Worm (Caenorhabditis elegans) whole organism, L1 larva: ENCODE data around the gene F21C10.5.
A peak's percentile ranks its signal among the peaks of the same experiment; 100 is the strongest.

Source experiments
- F16B12.6 ChIP-seq: fragments of 150-350 bp; optimal IDR thresholded peaks from 2 replicates; lab custom pipeline; 2014; ENCODE audit warnings: missing biosample characterization, missing genetic modification characterization
- aly-2 ChIP-seq: fragments of 150-350 bp; optimal IDR thresholded peaks from 2 replicates; lab custom pipeline; 2014; ENCODE audit warnings: missing biosample characterization, missing genetic modification characterization
- blmp-1 ChIP-seq: fragments of 150-350 bp; optimal IDR thresholded peaks from 2 replicates; lab custom pipeline; 2014; ENCODE audit warnings: missing biosample characterization, missing genetic modification characterization
- ceh-82 ChIP-seq, 3 experiments: fragments of 150-350 bp in 1 of 3; sonication (generic microtip) in 2 of 3; optimal IDR thresholded peaks; 2 replicates each; lab custom pipeline; 2014 to 2017; ENCODE audit warnings: missing biosample characterization in 3 of 3, missing genetic modification characterization in 3 of 3
- ceh-88 ChIP-seq: fragments of 200-800 bp; sonication (Bioruptor generic); IDR thresholded peaks from 2 replicates; pipeline ENCODE4 v1.3.6; 2022; ENCODE audit warnings: missing genetic modification characterization, missing compliant biosample characterization
- ceh-90 ChIP-seq: sonication (generic microtip); optimal IDR thresholded peaks from 2 replicates; lab custom pipeline; 2016; ENCODE audit warnings: missing genetic modification characterization, missing compliant biosample characterization
- ces-1 ChIP-seq: fragments of 150-350 bp; optimal IDR thresholded peaks from 2 replicates; lab custom pipeline; 2014; ENCODE audit warnings: missing biosample characterization, missing genetic modification reagents, missing genetic modification characterization
- dpl-1 ChIP-seq, 3 experiments: fragments of 150-350 bp in 2 of 3; sonication (generic microtip) in 1 of 3; optimal IDR thresholded peaks; 2 replicates each; lab custom pipeline; 2014 to 2017; ENCODE audit warnings: missing biosample characterization in 3 of 3, missing genetic modification characterization in 3 of 3, missing genetic modification reagents in 3 of 3
- dsc-1 ChIP-seq: sonication (generic microtip); optimal IDR thresholded peaks from 2 replicates; lab custom pipeline; 2016; ENCODE audit warnings: mild to moderate bottlenecking, missing genetic modification characterization, missing compliant biosample characterization
- efl-1 ChIP-seq, 4 experiments: fragments of 150-350 bp; optimal IDR thresholded peaks in 3 of 4; peaks in 1 of 4; 1 replicate in 1 of 4; 2 replicates in 3 of 4; lab custom pipeline; 2014; ENCODE audit warnings: missing biosample characterization in 2 of 4, missing genetic modification characterization in 2 of 4, missing genetic modification reagents in 2 of 4
- egl-13 ChIP-seq: sonication (generic microtip); optimal IDR thresholded peaks from 2 replicates; lab custom pipeline; 2016; ENCODE audit warnings: missing genotype, missing genetic modification reagents, missing genetic modification characterization, missing compliant biosample characterization
- egl-27 ChIP-seq, 2 experiments: fragments of 150-350 bp in 1 of 2; sonication (generic microtip); optimal IDR thresholded peaks; 3 replicates each; lab custom pipeline; 2017 to 2018; ENCODE audit warnings: missing biosample characterization in 2 of 2, missing genetic modification characterization in 2 of 2, missing genetic modification reagents in 2 of 2
- elt-2 ChIP-seq: sonication (generic microtip); optimal IDR thresholded peaks from 2 replicates; lab custom pipeline; 2016; ENCODE audit warnings: missing genetic modification characterization, mild to moderate bottlenecking, inconsistent platforms, missing compliant biosample characterization, missing genetic modification reagents
- fkh-10 ChIP-seq: sonication (generic microtip); optimal IDR thresholded peaks from 2 replicates; lab custom pipeline; 2017; ENCODE audit warnings: missing biosample characterization, missing genetic modification reagents, missing genetic modification characterization
- fkh-8 ChIP-seq: sonication (generic microtip); optimal IDR thresholded peaks from 2 replicates; lab custom pipeline; 2016; ENCODE audit warnings: mild to moderate bottlenecking, missing genetic modification characterization, missing compliant biosample characterization
- fos-1 ChIP-seq: fragments of 150-350 bp; optimal IDR thresholded peaks from 2 replicates; lab custom pipeline; 2014; ENCODE audit warnings: missing biosample characterization, missing genetic modification characterization
- hlh-17 ChIP-seq: fragments of 200-800 bp; sonication (Bioruptor generic); optimal IDR thresholded peaks from 2 replicates; lab custom pipeline; 2018; ENCODE audit warnings: missing genetic modification characterization, mild to moderate bottlenecking, missing compliant biosample characterization, moderate library complexity, borderline replicate concordance
- hlh-4 ChIP-seq: sonication (generic microtip); optimal IDR thresholded peaks from 2 replicates; lab custom pipeline; 2016; ENCODE audit warnings: mild to moderate bottlenecking, missing genetic modification characterization, missing compliant biosample characterization
- hpl-2 ChIP-seq: fragments of 150-350 bp; optimal IDR thresholded peaks from 2 replicates; lab custom pipeline; 2014; ENCODE audit warnings: missing biosample characterization, missing genetic modification reagents, missing genetic modification characterization
- irx-1 ChIP-seq: sonication (generic microtip); optimal IDR thresholded peaks from 2 replicates; lab custom pipeline; 2016; ENCODE audit warnings: missing genetic modification characterization, missing compliant biosample characterization
- jun-1 ChIP-seq: fragments of 150-350 bp; optimal IDR thresholded peaks from 2 replicates; lab custom pipeline; 2014; ENCODE audit warnings: missing biosample characterization, missing genetic modification reagents, missing genetic modification characterization
- lin-39 ChIP-seq: fragments of 150-350 bp; optimal IDR thresholded peaks from 2 replicates; lab custom pipeline; 2014; ENCODE audit warnings: missing biosample characterization, missing genetic modification reagents, missing genetic modification characterization
- lir-3 ChIP-seq: sonication (generic microtip); optimal IDR thresholded peaks from 2 replicates; lab custom pipeline; 2016; ENCODE audit warnings: mild to moderate bottlenecking, missing genetic modification characterization, moderate library complexity, missing compliant biosample characterization; ENCODE audit not compliant: poor library complexity
- lsy-2 ChIP-seq, 2 experiments: fragments of 150-350 bp; optimal IDR thresholded peaks; 2 replicates each; lab custom pipeline; 2014; ENCODE audit warnings: missing biosample characterization in 2 of 2, missing genetic modification characterization in 2 of 2
- mab-9 ChIP-seq: fragments of 200-800 bp; sonication (Bioruptor generic); IDR thresholded peaks from 2 replicates; pipeline ENCODE4 v1.3.6; 2022; ENCODE audit warnings: missing genetic modification reagents, missing genetic modification characterization, missing compliant biosample characterization
- mdl-1 ChIP-seq, 2 experiments: fragments of 150-350 bp; optimal IDR thresholded peaks; 2 replicates each; lab custom pipeline; 2014 to 2017; ENCODE audit warnings: missing biosample characterization in 2 of 2, missing genetic modification characterization in 2 of 2, inconsistent platforms in 1 of 2
- mef-2 ChIP-seq: fragments of 150-350 bp; optimal IDR thresholded peaks from 2 replicates; lab custom pipeline; 2014; ENCODE audit warnings: missing biosample characterization, missing genetic modification characterization
- mep-1 ChIP-seq: fragments of 150-350 bp; optimal IDR thresholded peaks from 2 replicates; lab custom pipeline; 2014; ENCODE audit warnings: missing biosample characterization, missing genetic modification characterization
- nhr-12 ChIP-seq: sonication (generic microtip); optimal IDR thresholded peaks from 2 replicates; lab custom pipeline; 2017; ENCODE audit warnings: missing biosample characterization, missing genetic modification characterization
- nhr-20 ChIP-seq: sonication (generic microtip); optimal IDR thresholded peaks from 2 replicates; lab custom pipeline; 2016; ENCODE audit warnings: mild to moderate bottlenecking, missing genetic modification characterization, missing compliant biosample characterization
- nhr-237 ChIP-seq: fragments of 150-350 bp; optimal IDR thresholded peaks from 2 replicates; lab custom pipeline; 2014; ENCODE audit warnings: missing biosample characterization, missing genetic modification characterization
- nhr-47 ChIP-seq: sonication (generic microtip); optimal IDR thresholded peaks from 2 replicates; lab custom pipeline; 2016; ENCODE audit warnings: mild to moderate bottlenecking, missing genetic modification characterization, moderate library complexity, missing compliant biosample characterization
- nhr-76 ChIP-seq: sonication (generic microtip); optimal IDR thresholded peaks from 2 replicates; lab custom pipeline; 2017; ENCODE audit warnings: missing biosample characterization, missing genetic modification characterization
- nhr-85 ChIP-seq: sonication (generic microtip); peaks from one replicate; lab custom pipeline; 2016; ENCODE audit warnings: missing genetic modification characterization, inconsistent platforms, missing compliant biosample characterization
- nhr-90 ChIP-seq: sonication (generic microtip); optimal IDR thresholded peaks from 2 replicates; lab custom pipeline; 2016; ENCODE audit warnings: mild to moderate bottlenecking, missing genetic modification characterization, missing compliant biosample characterization; ENCODE audit not compliant: poor library complexity
- pag-3 ChIP-seq: sonication (generic microtip); optimal IDR thresholded peaks from 2 replicates; lab custom pipeline; 2017; ENCODE audit warnings: missing genetic modification characterization, mild to moderate bottlenecking, missing compliant biosample characterization, antibody characterized with exemption, borderline replicate concordance; ENCODE audit not compliant: insufficient read depth
- pqm-1 ChIP-seq: sonication (generic microtip); optimal IDR thresholded peaks from 3 replicates; lab custom pipeline; 2017; ENCODE audit warnings: missing biosample characterization, missing genetic modification characterization
- skn-1 ChIP-seq: fragments of 150-350 bp; optimal IDR thresholded peaks from 2 replicates; lab custom pipeline; 2014; ENCODE audit warnings: missing biosample characterization, missing genetic modification characterization
- snpc-4 ChIP-seq: fragments of 150-350 bp; optimal IDR thresholded peaks from 2 replicates; lab custom pipeline; 2014; ENCODE audit warnings: missing biosample characterization, missing genetic modification characterization
- snu-23 ChIP-seq: sonication (generic microtip); optimal IDR thresholded peaks from 2 replicates; lab custom pipeline; 2016; ENCODE audit warnings: missing genetic modification characterization, missing compliant biosample characterization
- sox-4 ChIP-seq: sonication (generic microtip); optimal IDR thresholded peaks from 2 replicates; lab custom pipeline; 2016; ENCODE audit warnings: missing genetic modification characterization, missing compliant biosample characterization
- sup-37 ChIP-seq: fragments of 200-800 bp; sonication (Bioruptor generic); optimal IDR thresholded peaks from 2 replicates; lab custom pipeline; 2018; ENCODE audit warnings: mild to moderate bottlenecking, missing genetic modification characterization, missing compliant biosample characterization
- swsn-7 ChIP-seq: sonication (generic microtip); optimal IDR thresholded peaks from 2 replicates; lab custom pipeline; 2016; ENCODE audit warnings: missing genetic modification characterization, missing compliant biosample characterization
- unc-86 ChIP-seq: sonication (generic microtip); optimal IDR thresholded peaks from 2 replicates; lab custom pipeline; 2016; ENCODE audit warnings: missing genetic modification characterization, missing compliant biosample characterization
- vab-15 ChIP-seq: sonication (generic microtip); optimal IDR thresholded peaks from 2 replicates; lab custom pipeline; 2017; ENCODE audit warnings: missing genotype, mild to moderate bottlenecking, missing genetic modification characterization, missing compliant biosample characterization
- xbp-1 ChIP-seq: sonication (generic microtip); optimal IDR thresholded peaks from 2 replicates; lab custom pipeline; 2016; ENCODE audit warnings: missing genetic modification characterization, missing compliant biosample characterization
- zag-1 ChIP-seq: fragments of 150-350 bp; optimal IDR thresholded peaks from 2 replicates; lab custom pipeline; 2014; ENCODE audit warnings: missing biosample characterization, missing genetic modification characterization
- ztf-4 ChIP-seq: fragments of 150-350 bp; optimal IDR thresholded peaks from 2 replicates; lab custom pipeline; 2014; ENCODE audit warnings: missing biosample characterization, missing genetic modification characterization

Gene F21C10.5

DNA sequence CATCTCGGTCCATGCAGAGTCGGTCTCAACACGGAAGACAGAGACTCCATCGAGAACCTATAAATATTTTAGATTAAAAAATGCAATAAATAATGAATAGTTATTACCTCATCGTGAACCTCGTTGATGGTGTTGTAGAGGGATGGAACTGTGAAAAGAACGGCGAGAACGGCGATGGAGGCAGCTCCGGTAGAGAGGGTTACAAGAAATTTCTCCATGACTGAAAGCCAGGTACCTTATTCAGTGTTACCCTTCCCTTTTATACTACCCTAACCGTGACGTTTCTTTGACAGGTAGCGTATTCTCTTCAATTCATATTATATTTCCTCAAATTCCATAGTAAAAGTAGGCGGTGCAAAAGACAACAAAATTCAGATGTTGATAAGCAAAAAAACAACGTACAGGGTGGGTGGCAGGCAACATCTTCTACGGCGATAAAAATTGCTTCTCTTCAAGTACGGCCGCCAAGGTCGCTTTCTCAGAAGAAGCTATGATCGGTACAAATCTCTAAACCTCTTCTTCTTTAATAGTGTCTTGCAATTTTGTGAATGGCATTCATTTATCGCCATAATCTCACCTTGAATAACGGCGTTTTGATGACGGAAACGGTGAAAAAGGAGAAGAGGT is 39.7 kb downstream of the F21C10.5 start, which contains the start of gene col-10 (continued):
- TF ChIP-seq pqm-1 (tag; lab: Kevin White, UChicago) (no peak), lsy-2 (tag; optimal IDR thresholded peaks at IDR 0.05; lab: Kevin White, UChicago) (peak in 1 of 2 experiments; percentile 7), nhr-237 (tag; lab: Kevin White, UChicago) (no peak), mdl-1 (tag; optimal IDR thresholded peaks at IDR 0.05; lab: Kevin White, UChicago) (no peak), nhr-85 (tag; lab: Kevin White, UChicago) (peak; percentile 98), aly-2 (no peak), zag-1 (tag; lab: Kevin White, UChicago) (no peak), egl-27 (tag; optimal IDR thresholded peaks at IDR 0.05; lab: Kevin White, UChicago) (no peak), nhr-90 (tag; lab: Kevin White, UChicago) (peak; percentile 62), ceh-90 (tag; lab: Kevin White, UChicago) (no peak), egl-13 (tag; lab: Kevin White, UChicago) (no peak), xbp-1 (tag; lab: Kevin White, UChicago) (peak; percentile 23), mef-2 (tag; lab: Kevin White, UChicago) (no peak), lin-39 (no peak), sup-37 (GFP tag; lab: Kevin White, UChicago) (no peak), fkh-10 (GFP tag; lab: Kevin White, UChicago) (no peak), efl-1 (optimal IDR thresholded peaks at IDR 0.05; lab: Kevin White, UChicago) (no peak), efl-1 (GFP tag; optimal IDR thresholded peaks at IDR 0.05 in 1 of 2; lab: Kevin White, UChicago) (no peak), lir-3 (tag; lab: Kevin White, UChicago) (no peak), dpl-1 (GFP tag; optimal IDR thresholded peaks at IDR 0.05; lab: Kevin White, UChicago) (peak in 1 of 3 experiments; percentile 9), mab-9 (GFP tag; lab: Robert Waterston, UW) (no peak), pag-3 (tag; lab: Kevin White, UChicago) (peak; percentile 60), hlh-17 (GFP tag; lab: Kevin White, UChicago) (no peak), sox-4 (tag; lab: Kevin White, UChicago) (no peak), fkh-8 (tag; lab: Kevin White, UChicago) (no peak), hpl-2 (GFP tag; lab: Kevin White, UChicago) (no peak), nhr-12 (no peak), dsc-1 (tag; lab: Kevin White, UChicago) (no peak), unc-86 (tag; lab: Kevin White, UChicago) (no peak), blmp-1 (tag; lab: Kevin White, UChicago) (peak; percentile 64), hlh-4 (tag; lab: Kevin White, UChicago) (no peak), nhr-20 (tag; lab: Kevin White, UChicago) (peak; percentile 78), skn-1 (tag; lab: Kevin White, UChicago) (no peak), snu-23 (GFP tag; lab: Kevin White, UChicago) (peak; percentile 74), nhr-76 (tag; lab: Kevin White, UChicago) (no peak), ztf-4 (tag; lab: Kevin White, UChicago) (peak; percentile 29), vab-15 (tag; lab: Kevin White, UChicago) (no peak), nhr-47 (tag; lab: Kevin White, UChicago) (peak; percentile 34), ceh-88 (GFP tag; lab: Robert Waterston, UW) (no peak), jun-1 (no peak), ces-1 (no peak), elt-2 (tag; lab: Kevin White, UChicago) (no peak), F16B12.6 (tag; lab: Kevin White, UChicago) (no peak), snpc-4 (tag; lab: Kevin White, UChicago) (no peak), irx-1 (tag; lab: Kevin White, UChicago) (no peak), ceh-82 (tag; optimal IDR thresholded peaks at IDR 0.05; lab: Kevin White, UChicago) (no peak), mep-1 (tag; lab: Kevin White, UChicago) (peak; percentile 26), fos-1 (tag; lab: Kevin White, UChicago) (no peak), swsn-7 (tag; lab: Kevin White, UChicago) (no peak)
